Fruit fly (Drosophila melanogaster) whole organism, wandering third instar larva: ENCODE data around the gene CG46460.

ENCODE experiments used
- CrebA ChIP-seq: fragments of 200-800 bp; sonication (Bioruptor generic); optimal IDR thresholded peaks from 2 replicates; lab custom pipeline; 2016; ENCODE audit warnings: missing biosample characterization, mild to moderate bottlenecking, missing genetic modification characterization, borderline replicate concordance
- HLH106 ChIP-seq: fragments of 200-800 bp; optimal IDR thresholded peaks from 3 replicates; lab custom pipeline; 2019; ENCODE audit warnings: missing biosample characterization, mild to moderate bottlenecking, missing genetic modification characterization, moderate library complexity
- OdsH ChIP-seq: fragments of 200-800 bp; sonication (Bioruptor generic); optimal IDR thresholded peaks from 2 replicates; lab custom pipeline; 2016; ENCODE audit warnings: missing biosample characterization, mild to moderate bottlenecking, missing genetic modification characterization
- Rel ChIP-seq, 2 experiments: fragments of 200-800 bp; sonication (Bioruptor generic) in 1 of 2; optimal IDR thresholded peaks; 2 replicates in 1 of 2; 3 replicates in 1 of 2; lab custom pipeline; 2016 to 2019; ENCODE audit warnings: mild to moderate bottlenecking in 2 of 2, missing biosample characterization in 2 of 2, missing genetic modification characterization in 2 of 2, moderate library complexity in 1 of 2
- Sp1 ChIP-seq: fragments of 200-800 bp; sonication (Bioruptor generic); optimal IDR thresholded peaks from 3 replicates; lab custom pipeline; 2019; ENCODE audit warnings: missing biosample characterization, mild to moderate bottlenecking, missing genetic modification characterization, moderate library complexity
- br ChIP-seq: fragments of 200-800 bp; sonication (Bioruptor generic); optimal IDR thresholded peaks from 2 replicates; lab custom pipeline; 2016; ENCODE audit warnings: missing biosample characterization, missing genetic modification characterization
- dl ChIP-seq, 2 experiments: fragments of 175-275, 200-275 bp in 1 of 2; fragments of 200-275 bp in 1 of 2; sonication (Bioruptor generic); optimal IDR thresholded peaks; lab custom pipeline; 2018; ENCODE audit warnings: mild to moderate bottlenecking in 2 of 2, missing biosample characterization in 2 of 2, missing genetic modification characterization in 2 of 2, moderate library complexity in 2 of 2; ENCODE audit not compliant: partially characterized antibody in 2 of 2, insufficient read depth in 1 of 2
- dmrt93B ChIP-seq: fragments of 200-800 bp; sonication (Bioruptor generic); optimal IDR thresholded peaks from 2 replicates; lab custom pipeline; 2018; ENCODE audit warnings: missing biosample characterization, mild to moderate bottlenecking, missing genetic modification characterization
- h ChIP-seq: fragments of 200-800 bp; sonication (Bioruptor generic); optimal IDR thresholded peaks from 3 replicates; lab custom pipeline; 2016; ENCODE audit warnings: missing biosample characterization, mild to moderate bottlenecking, missing genetic modification characterization
- jim ChIP-seq: fragments of 175-275, 200-325 bp; sonication (Bioruptor generic); optimal IDR thresholded peaks from 2 replicates; lab custom pipeline; 2016; ENCODE audit warnings: missing biosample characterization, mild to moderate bottlenecking, missing genetic modification characterization
- lola ChIP-seq: fragments of >200 bp; optimal IDR thresholded peaks from 2 replicates; lab custom pipeline; 2017; ENCODE audit warnings: missing biosample characterization, missing genetic modification characterization
- psq ChIP-seq: fragments of 200-800 bp; sonication (Bioruptor generic); optimal IDR thresholded peaks from 3 replicates; lab custom pipeline; 2017; ENCODE audit warnings: missing biosample characterization, mild to moderate bottlenecking, missing genetic modification characterization, moderate library complexity
- rgr ChIP-seq: fragments of 200-800 bp; sonication (Bioruptor generic); optimal IDR thresholded peaks from 3 replicates; lab custom pipeline; 2016; ENCODE audit warnings: missing biosample characterization, mild to moderate bottlenecking, missing genetic modification characterization
- sage ChIP-seq: fragments of 200-800 bp; sonication (Bioruptor generic); optimal IDR thresholded peaks from 2 replicates; lab custom pipeline; 2016; ENCODE audit warnings: missing biosample characterization, mild to moderate bottlenecking, missing genetic modification characterization

DNA sequence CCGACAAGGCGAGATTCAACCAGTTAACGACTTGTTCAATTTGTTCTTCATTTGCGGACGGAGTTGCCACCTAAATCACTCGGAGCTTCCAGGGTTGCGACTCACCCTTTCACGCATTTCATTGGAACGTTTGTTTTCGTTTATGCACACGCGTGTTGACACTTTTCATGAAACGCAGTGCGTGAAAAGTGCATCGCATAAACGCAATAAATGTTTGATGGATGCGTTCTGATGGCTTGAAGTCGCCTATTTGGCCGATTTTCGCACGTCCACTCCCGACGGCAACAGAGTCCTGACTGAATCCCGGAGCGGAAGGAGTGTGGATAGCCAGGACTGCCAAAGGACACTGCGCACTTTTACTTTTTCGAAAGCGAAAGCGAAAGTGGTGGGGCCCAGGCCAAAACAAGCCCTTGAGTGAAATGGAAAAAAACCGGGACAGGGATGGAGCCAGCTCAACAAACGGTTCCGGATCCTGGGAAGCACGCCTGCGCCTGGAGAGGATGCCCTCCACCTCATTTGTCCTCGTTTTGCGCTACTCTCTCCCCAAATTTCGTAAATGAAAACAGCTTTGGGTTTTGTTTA, 49.0 kb downstream of the CG46460 start, which contains the start of gene Teh4:
- TF ChIP-seq dl (GFP tag; optimal IDR thresholded peaks at IDR 0.05; lab: Kevin White, UChicago; ENCODE audit: insufficient read depth in 1 of 2, partially characterized antibody in 2 of 2) (no peak), Rel (GFP tag; optimal IDR thresholded peaks at IDR 0.05; lab: Kevin White, UChicago) (no peak), Rel (tag; optimal IDR thresholded peaks at IDR 0.05; lab: Kevin White, UChicago) (no peak), dmrt93B (no peak), rgr (GFP tag; lab: Kevin White, UChicago) (no peak), HLH106 (tag; lab: Kevin White, UChicago) (no peak), sage (GFP tag; lab: Kevin White, UChicago) (no peak), jim (GFP tag; lab: Kevin White, UChicago) (no peak), lola (GFP tag; lab: Kevin White, UChicago) (no peak), OdsH (GFP tag; lab: Kevin White, UChicago) (no peak), br (GFP tag; lab: Kevin White, UChicago) (no peak), psq (GFP tag; lab: Kevin White, UChicago) (no peak), h (no peak), Sp1 (GFP tag; lab: Kevin White, UChicago) (no peak), CrebA (GFP tag; lab: Kevin White, UChicago) (no peak)
